Worm (Caenorhabditis elegans) whole organism, L1 larva: ENCODE measurements around the gene C42C1.19.

Experiments
- C04F5.9 ChIP-seq: sonication (generic microtip); optimal IDR thresholded peaks from 2 replicates; lab custom pipeline; 2016; ENCODE audit warnings: missing genetic modification characterization, missing compliant biosample characterization
- aha-1 ChIP-seq: fragments of 150-350 bp; optimal IDR thresholded peaks from 2 replicates; lab custom pipeline; 2014; ENCODE audit warnings: missing biosample characterization, missing genetic modification characterization
- ama-1 ChIP-seq: fragments of 150-350 bp; optimal IDR thresholded peaks from 2 replicates; lab custom pipeline; 2014
- blmp-1 ChIP-seq: fragments of 150-350 bp; optimal IDR thresholded peaks from 2 replicates; lab custom pipeline; 2014; ENCODE audit warnings: missing biosample characterization, missing genetic modification characterization
- ceh-63 ChIP-seq: fragments of 200-800 bp; sonication (Bioruptor generic); optimal IDR thresholded peaks from 2 replicates; lab custom pipeline; 2018; ENCODE audit warnings: mild to moderate bottlenecking, missing genetic modification characterization, missing compliant biosample characterization
- ceh-82 ChIP-seq, 3 experiments: fragments of 150-350 bp in 1 of 3; sonication (generic microtip) in 2 of 3; optimal IDR thresholded peaks; 2 replicates each; lab custom pipeline; 2014 to 2017; ENCODE audit warnings: missing biosample characterization in 3 of 3, missing genetic modification characterization in 3 of 3
- ces-1 ChIP-seq: fragments of 150-350 bp; optimal IDR thresholded peaks from 2 replicates; lab custom pipeline; 2014; ENCODE audit warnings: missing biosample characterization, missing genetic modification reagents, missing genetic modification characterization
- dpl-1 ChIP-seq, 3 experiments: fragments of 150-350 bp in 2 of 3; sonication (generic microtip) in 1 of 3; optimal IDR thresholded peaks; 2 replicates each; lab custom pipeline; 2014 to 2017; ENCODE audit warnings: missing biosample characterization in 3 of 3, missing genetic modification characterization in 3 of 3, missing genetic modification reagents in 3 of 3
- efl-1 ChIP-seq, 4 experiments: fragments of 150-350 bp; optimal IDR thresholded peaks in 3 of 4; peaks in 1 of 4; 1 replicate in 1 of 4; 2 replicates in 3 of 4; lab custom pipeline; 2014; ENCODE audit warnings: missing biosample characterization in 2 of 4, missing genetic modification characterization in 2 of 4, missing genetic modification reagents in 2 of 4
- egl-13 ChIP-seq: sonication (generic microtip); optimal IDR thresholded peaks from 2 replicates; lab custom pipeline; 2016; ENCODE audit warnings: missing genotype, missing genetic modification reagents, missing genetic modification characterization, missing compliant biosample characterization
- egl-27 ChIP-seq, 2 experiments: fragments of 150-350 bp in 1 of 2; sonication (generic microtip); optimal IDR thresholded peaks; 3 replicates each; lab custom pipeline; 2017 to 2018; ENCODE audit warnings: missing biosample characterization in 2 of 2, missing genetic modification characterization in 2 of 2, missing genetic modification reagents in 2 of 2
- fkh-4 ChIP-seq: sonication (generic microtip); optimal IDR thresholded peaks from 2 replicates; lab custom pipeline; 2016; ENCODE audit warnings: missing compliant biosample characterization, missing genetic modification characterization, borderline replicate concordance
- fkh-8 ChIP-seq: sonication (generic microtip); optimal IDR thresholded peaks from 2 replicates; lab custom pipeline; 2016; ENCODE audit warnings: mild to moderate bottlenecking, missing genetic modification characterization, missing compliant biosample characterization
- fos-1 ChIP-seq: fragments of 150-350 bp; optimal IDR thresholded peaks from 2 replicates; lab custom pipeline; 2014; ENCODE audit warnings: missing biosample characterization, missing genetic modification characterization
- hpl-2 ChIP-seq: fragments of 150-350 bp; optimal IDR thresholded peaks from 2 replicates; lab custom pipeline; 2014; ENCODE audit warnings: missing biosample characterization, missing genetic modification reagents, missing genetic modification characterization
- isw-1 ChIP-seq: fragments of 200-800 bp; sonication (Bioruptor generic); IDR thresholded peaks from 2 replicates; pipeline ENCODE4 v1.3.6; 2022; ENCODE audit warnings: missing genetic modification characterization, missing compliant biosample characterization
- jun-1 ChIP-seq: fragments of 150-350 bp; optimal IDR thresholded peaks from 2 replicates; lab custom pipeline; 2014; ENCODE audit warnings: missing biosample characterization, missing genetic modification reagents, missing genetic modification characterization
- lin-14 ChIP-seq: fragments of 200-800 bp; sonication (Bioruptor generic); optimal IDR thresholded peaks from 2 replicates; lab custom pipeline; 2018; ENCODE audit warnings: mild to moderate bottlenecking, missing genetic modification characterization, moderate library complexity, missing compliant biosample characterization
- lin-15B ChIP-seq: fragments of 150-350 bp; sonication (generic microtip); optimal IDR thresholded peaks from 3 replicates; lab custom pipeline; 2014; ENCODE audit warnings: missing biosample characterization, missing genetic modification characterization
- lin-35 ChIP-seq, 2 experiments: fragments of 150-350 bp; optimal IDR thresholded peaks; 2 replicates each; lab custom pipeline; 2014; ENCODE audit warnings: missing biosample characterization in 2 of 2, missing genetic modification characterization in 2 of 2, missing genetic modification reagents in 2 of 2
- lir-3 ChIP-seq: sonication (generic microtip); optimal IDR thresholded peaks from 2 replicates; lab custom pipeline; 2016; ENCODE audit warnings: mild to moderate bottlenecking, missing genetic modification characterization, moderate library complexity, missing compliant biosample characterization; ENCODE audit not compliant: poor library complexity
- lsy-2 ChIP-seq, 2 experiments: fragments of 150-350 bp; optimal IDR thresholded peaks; 2 replicates each; lab custom pipeline; 2014; ENCODE audit warnings: missing biosample characterization in 2 of 2, missing genetic modification characterization in 2 of 2
- mef-2 ChIP-seq: fragments of 150-350 bp; optimal IDR thresholded peaks from 2 replicates; lab custom pipeline; 2014; ENCODE audit warnings: missing biosample characterization, missing genetic modification characterization
- nhr-11 ChIP-seq: fragments of 150-350 bp; optimal IDR thresholded peaks from 2 replicates; lab custom pipeline; 2014; ENCODE audit warnings: missing biosample characterization, missing genetic modification characterization
- nhr-12 ChIP-seq: sonication (generic microtip); optimal IDR thresholded peaks from 2 replicates; lab custom pipeline; 2017; ENCODE audit warnings: missing biosample characterization, missing genetic modification characterization
- nhr-19 ChIP-seq: fragments of 200-800 bp; sonication (Bioruptor generic); conservative IDR thresholded peaks from 2 replicates; pipeline ENCODE4 v1.3.6; 2022; ENCODE audit warnings: missing genetic modification characterization, missing compliant biosample characterization
- nhr-76 ChIP-seq: sonication (generic microtip); optimal IDR thresholded peaks from 2 replicates; lab custom pipeline; 2017; ENCODE audit warnings: missing biosample characterization, missing genetic modification characterization
- nhr-84 ChIP-seq: sonication (generic microtip); optimal IDR thresholded peaks from 2 replicates; lab custom pipeline; 2017; ENCODE audit warnings: missing biosample characterization, missing genetic modification characterization
- nhr-85 ChIP-seq: sonication (generic microtip); peaks from one replicate; lab custom pipeline; 2016; ENCODE audit warnings: missing genetic modification characterization, inconsistent platforms, missing compliant biosample characterization
- nhr-90 ChIP-seq: sonication (generic microtip); optimal IDR thresholded peaks from 2 replicates; lab custom pipeline; 2016; ENCODE audit warnings: mild to moderate bottlenecking, missing genetic modification characterization, missing compliant biosample characterization; ENCODE audit not compliant: poor library complexity
- pag-3 ChIP-seq: sonication (generic microtip); optimal IDR thresholded peaks from 2 replicates; lab custom pipeline; 2017; ENCODE audit warnings: missing genetic modification characterization, mild to moderate bottlenecking, missing compliant biosample characterization, antibody characterized with exemption, borderline replicate concordance; ENCODE audit not compliant: insufficient read depth
- pqm-1 ChIP-seq: sonication (generic microtip); optimal IDR thresholded peaks from 3 replicates; lab custom pipeline; 2017; ENCODE audit warnings: missing biosample characterization, missing genetic modification characterization
- rnt-1 ChIP-seq: sonication (generic microtip); optimal IDR thresholded peaks from 2 replicates; lab custom pipeline; 2016; ENCODE audit warnings: mild to moderate bottlenecking, missing genetic modification characterization, moderate library complexity, missing compliant biosample characterization
- skn-1 ChIP-seq: fragments of 150-350 bp; optimal IDR thresholded peaks from 2 replicates; lab custom pipeline; 2014; ENCODE audit warnings: missing biosample characterization, missing genetic modification characterization
- snpc-4 ChIP-seq: fragments of 150-350 bp; optimal IDR thresholded peaks from 2 replicates; lab custom pipeline; 2014; ENCODE audit warnings: missing biosample characterization, missing genetic modification characterization
- snu-23 ChIP-seq: sonication (generic microtip); optimal IDR thresholded peaks from 2 replicates; lab custom pipeline; 2016; ENCODE audit warnings: missing genetic modification characterization, missing compliant biosample characterization
- sox-4 ChIP-seq: sonication (generic microtip); optimal IDR thresholded peaks from 2 replicates; lab custom pipeline; 2016; ENCODE audit warnings: missing genetic modification characterization, missing compliant biosample characterization
- sup-37 ChIP-seq: fragments of 200-800 bp; sonication (Bioruptor generic); optimal IDR thresholded peaks from 2 replicates; lab custom pipeline; 2018; ENCODE audit warnings: mild to moderate bottlenecking, missing genetic modification characterization, missing compliant biosample characterization
- swsn-7 ChIP-seq: sonication (generic microtip); optimal IDR thresholded peaks from 2 replicates; lab custom pipeline; 2016; ENCODE audit warnings: missing genetic modification characterization, missing compliant biosample characterization
- tbx-2 ChIP-seq: sonication (generic microtip); optimal IDR thresholded peaks from 2 replicates; lab custom pipeline; 2016; ENCODE audit warnings: missing genetic modification characterization, missing compliant biosample characterization
- tlp-1 ChIP-seq: fragments of 150-350 bp; optimal IDR thresholded peaks from 2 replicates; lab custom pipeline; 2014; ENCODE audit warnings: missing biosample characterization, missing genetic modification characterization
- unc-30 ChIP-seq: sonication (generic microtip); optimal IDR thresholded peaks from 2 replicates; lab custom pipeline; 2017; ENCODE audit warnings: missing biosample characterization, missing genetic modification characterization
- unc-62 ChIP-seq: fragments of 150-350 bp; optimal IDR thresholded peaks from 2 replicates; lab custom pipeline; 2014; ENCODE audit warnings: missing biosample characterization, missing genetic modification reagents, missing genetic modification characterization
- unc-86 ChIP-seq: sonication (generic microtip); optimal IDR thresholded peaks from 2 replicates; lab custom pipeline; 2016; ENCODE audit warnings: missing genetic modification characterization, missing compliant biosample characterization
- ztf-11 ChIP-seq, 2 experiments: sonication (generic microtip); optimal IDR thresholded peaks; 2 replicates each; lab custom pipeline; 2016 to 2017; ENCODE audit warnings: missing genetic modification characterization in 2 of 2, missing biosample characterization in 1 of 2, missing compliant biosample characterization in 1 of 2

Gene C42C1.19

DNA sequence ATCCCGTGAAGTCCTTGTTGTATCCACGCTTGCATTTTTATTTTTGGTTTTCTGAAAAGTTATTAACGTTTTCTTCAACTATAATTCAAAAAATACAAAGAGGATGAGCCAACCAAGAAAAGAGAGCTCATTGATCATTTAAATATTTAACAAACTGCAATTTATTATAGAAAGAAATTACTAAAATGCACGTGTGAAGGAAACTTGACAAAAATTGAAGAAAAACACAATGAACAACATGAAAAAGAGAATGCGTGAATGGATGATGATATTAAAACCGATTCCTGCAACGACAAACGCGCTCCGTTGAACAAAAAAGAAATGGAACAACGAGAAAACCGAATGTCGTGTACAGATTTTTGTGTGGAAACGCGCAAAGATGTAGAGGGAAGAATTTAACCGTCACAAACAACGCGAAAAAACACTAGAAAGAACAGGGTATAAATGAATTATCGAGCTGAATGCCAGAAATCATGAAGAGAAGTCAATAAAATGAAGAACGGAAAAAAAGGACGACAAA lies 48.4 kb downstream of the C42C1.19 start, which contains the start of gene ufd-1:
Gene ufd-1, minus strand, starts transcription at position 51 of the 520 bp plus-strand sequence.
- TF ChIP-seq hpl-2 (GFP tag; lab: Kevin White, UChicago) = no peak
- TF ChIP-seq sup-37 (GFP tag; lab: Kevin White, UChicago) = no peak
- TF ChIP-seq dpl-1 (GFP tag; optimal IDR thresholded peaks at IDR 0.05; lab: Kevin White, UChicago) = peak in 1 of 3 experiments; percentile 42
- TF ChIP-seq fkh-4 (tag; lab: Kevin White, UChicago) = no peak
- TF ChIP-seq jun-1 (tag; lab: Kevin White, UChicago) = no peak
- no peak for TF ChIP-seq tlp-1 (tag; lab: Kevin White, UChicago)
- no peak for TF ChIP-seq aha-1 (tag; lab: Kevin White, UChicago)
- no peak for TF ChIP-seq nhr-85 (tag; lab: Kevin White, UChicago)
- TF ChIP-seq ceh-63 (GFP tag; lab: Kevin White, UChicago) = no peak
- no peak for TF ChIP-seq nhr-90 (tag; lab: Kevin White, UChicago)
- TF ChIP-seq nhr-12 = no peak
- no peak for TF ChIP-seq egl-27 (tag; optimal IDR thresholded peaks at IDR 0.05; lab: Kevin White, UChicago)
- TF ChIP-seq egl-13 (tag; lab: Kevin White, UChicago) = no peak
- TF ChIP-seq isw-1 = no peak
- no peak for TF ChIP-seq ztf-11 (tag; optimal IDR thresholded peaks at IDR 0.05; lab: Kevin White, UChicago)
- no peak for TF ChIP-seq lin-15B (tag; lab: Kevin White, UChicago)
- TF ChIP-seq efl-1 (optimal IDR thresholded peaks at IDR 0.05; lab: Kevin White, UChicago) = no peak
- peak in 1 of 2 experiments; percentile 11 for TF ChIP-seq efl-1 (GFP tag; optimal IDR thresholded peaks at IDR 0.05 in 1 of 2; lab: Kevin White, UChicago)
- TF ChIP-seq nhr-19 (GFP tag; lab: Robert Waterston, UW) = no peak
- no peak for TF ChIP-seq unc-62 (GFP tag; lab: Kevin White, UChicago)
- TF ChIP-seq tbx-2 = no peak
- no peak for TF ChIP-seq C04F5.9 (tag; lab: Kevin White, UChicago)
- no peak for TF ChIP-seq nhr-84 (tag; lab: Kevin White, UChicago)
- peak in 1 of 2 experiments; percentile 40 for TF ChIP-seq lin-35 (GFP tag; optimal IDR thresholded peaks at IDR 0.05; lab: Kevin White, UChicago)
- TF ChIP-seq fos-1 (tag; lab: Kevin White, UChicago) = no peak
- no peak for TF ChIP-seq unc-30 (tag; lab: Kevin White, UChicago)
- no peak for TF ChIP-seq snpc-4 (tag; lab: Kevin White, UChicago)
- TF ChIP-seq pag-3 (tag; lab: Kevin White, UChicago) = no peak
- TF ChIP-seq skn-1 (tag; lab: Kevin White, UChicago) = peak; percentile 56
- no peak for TF ChIP-seq nhr-11
- TF ChIP-seq blmp-1 (tag; lab: Kevin White, UChicago) = peak; percentile 70
- no peak for TF ChIP-seq mef-2 (tag; lab: Kevin White, UChicago)
- no peak for TF ChIP-seq unc-86 (tag; lab: Kevin White, UChicago)
- TF ChIP-seq snu-23 (GFP tag; lab: Kevin White, UChicago) = no peak
- no peak for TF ChIP-seq pqm-1 (tag; lab: Kevin White, UChicago)
- TF ChIP-seq lir-3 = no peak
- TF ChIP-seq lsy-2 (tag; optimal IDR thresholded peaks at IDR 0.05; lab: Kevin White, UChicago) = peak in 1 of 2 experiments; percentile 0
- TF ChIP-seq sox-4 = no peak
- TF ChIP-seq swsn-7 (tag; lab: Kevin White, UChicago) = no peak
- no peak for TF ChIP-seq rnt-1 (tag; lab: Kevin White, UChicago)

DNA sequence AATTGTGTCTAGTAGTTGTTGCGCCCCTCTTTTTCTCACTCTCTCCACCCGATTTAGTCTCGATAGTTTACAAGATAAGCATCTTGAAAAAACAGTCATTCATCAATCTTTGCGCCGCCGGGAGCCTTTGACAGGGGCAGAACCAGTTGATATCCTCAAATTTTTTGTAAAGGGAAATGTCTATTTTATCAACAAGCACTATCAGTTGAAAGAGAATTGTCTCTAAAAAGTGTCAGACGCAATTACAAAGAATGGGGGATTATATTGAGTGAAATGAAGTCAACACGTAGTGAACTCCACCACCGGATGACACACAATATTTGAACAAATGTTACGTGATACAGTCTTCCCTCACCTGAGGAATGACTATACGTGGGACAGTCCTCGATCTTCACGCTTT lies 51.6 kb downstream of the C42C1.19 start:
- TF ChIP-seq ces-1 (GFP tag; lab: Kevin White, UChicago) = no peak
- TF ChIP-seq ceh-82 (tag; optimal IDR thresholded peaks at IDR 0.05; lab: Kevin White, UChicago) = no peak
- TF ChIP-seq nhr-76 (tag; lab: Kevin White, UChicago) = no peak
- TF ChIP-seq ama-1 (lab: Kevin White, UChicago) = no peak
- TF ChIP-seq efl-1 (optimal IDR thresholded peaks at IDR 0.05; lab: Kevin White, UChicago) = no peak
- peak in 1 of 2 experiments; percentile 90 for TF ChIP-seq efl-1 (GFP tag; optimal IDR thresholded peaks at IDR 0.05 in 1 of 2; lab: Kevin White, UChicago)
- TF ChIP-seq skn-1 (tag; lab: Kevin White, UChicago) = no peak
- TF ChIP-seq fkh-8 (tag; lab: Kevin White, UChicago) = no peak
- peak; percentile 16 for TF ChIP-seq lin-14 (GFP tag; lab: Kevin White, UChicago)
- TF ChIP-seq fkh-4 (tag; lab: Kevin White, UChicago) = no peak
- TF ChIP-seq blmp-1 (tag; lab: Kevin White, UChicago) = peak; percentile 12
